Worm (Caenorhabditis elegans) whole organism, L1 larva: ENCODE results near the gene vglu-3.
"Not testable (repeated sequence)": the region's sequence is repeated elsewhere in the genome, so short reads cannot be mapped to it uniquely, and the experiment has no call there.

ENCODE experiments used
- C16A3.4 ChIP-seq: fragments of 150-350 bp; optimal IDR thresholded peaks from 2 replicates; lab custom pipeline; 2014; ENCODE audit warnings: missing biosample characterization, missing genetic modification characterization
- F16B12.6 ChIP-seq: fragments of 150-350 bp; optimal IDR thresholded peaks from 2 replicates; lab custom pipeline; 2014; ENCODE audit warnings: missing biosample characterization, missing genetic modification characterization
- Y116A8C.19 ChIP-seq: sonication (generic microtip); optimal IDR thresholded peaks from 2 replicates; lab custom pipeline; 2016; ENCODE audit warnings: missing compliant biosample characterization, missing genetic modification characterization, borderline replicate concordance
- blmp-1 ChIP-seq: fragments of 150-350 bp; optimal IDR thresholded peaks from 2 replicates; lab custom pipeline; 2014; ENCODE audit warnings: missing biosample characterization, missing genetic modification characterization
- ceh-63 ChIP-seq: fragments of 200-800 bp; sonication (Bioruptor generic); optimal IDR thresholded peaks from 2 replicates; lab custom pipeline; 2018; ENCODE audit warnings: mild to moderate bottlenecking, missing genetic modification characterization, missing compliant biosample characterization
- ceh-82 ChIP-seq, 3 experiments: fragments of 150-350 bp in 1 of 3; sonication (generic microtip) in 2 of 3; optimal IDR thresholded peaks; 2 replicates each; lab custom pipeline; 2014 to 2017; ENCODE audit warnings: missing biosample characterization in 3 of 3, missing genetic modification characterization in 3 of 3
- ceh-88 ChIP-seq: fragments of 200-800 bp; sonication (Bioruptor generic); IDR thresholded peaks from 2 replicates; pipeline ENCODE4 v1.3.6; 2022; ENCODE audit warnings: missing genetic modification characterization, missing compliant biosample characterization
- dpl-1 ChIP-seq, 3 experiments: fragments of 150-350 bp in 2 of 3; sonication (generic microtip) in 1 of 3; optimal IDR thresholded peaks; 2 replicates each; lab custom pipeline; 2014 to 2017; ENCODE audit warnings: missing biosample characterization in 3 of 3, missing genetic modification characterization in 3 of 3, missing genetic modification reagents in 3 of 3
- dsc-1 ChIP-seq: sonication (generic microtip); optimal IDR thresholded peaks from 2 replicates; lab custom pipeline; 2016; ENCODE audit warnings: mild to moderate bottlenecking, missing genetic modification characterization, missing compliant biosample characterization
- efl-1 ChIP-seq, 4 experiments: fragments of 150-350 bp; optimal IDR thresholded peaks in 3 of 4; peaks in 1 of 4; 1 replicate in 1 of 4; 2 replicates in 3 of 4; lab custom pipeline; 2014; ENCODE audit warnings: missing biosample characterization in 2 of 4, missing genetic modification characterization in 2 of 4, missing genetic modification reagents in 2 of 4
- egl-13 ChIP-seq: sonication (generic microtip); optimal IDR thresholded peaks from 2 replicates; lab custom pipeline; 2016; ENCODE audit warnings: missing genotype, missing genetic modification reagents, missing genetic modification characterization, missing compliant biosample characterization
- elt-2 ChIP-seq: sonication (generic microtip); optimal IDR thresholded peaks from 2 replicates; lab custom pipeline; 2016; ENCODE audit warnings: missing genetic modification characterization, mild to moderate bottlenecking, inconsistent platforms, missing compliant biosample characterization, missing genetic modification reagents
- elt-3 ChIP-seq, 6 experiments: fragments of 150-350 bp in 1 of 6; sonication (generic microtip); optimal IDR thresholded peaks; 2 replicates each; lab custom pipeline; 2017 to 2018; ENCODE audit warnings: missing biosample characterization in 6 of 6, missing genetic modification characterization in 6 of 6, inconsistent platforms in 1 of 6
- fkh-10 ChIP-seq: sonication (generic microtip); optimal IDR thresholded peaks from 2 replicates; lab custom pipeline; 2017; ENCODE audit warnings: missing biosample characterization, missing genetic modification reagents, missing genetic modification characterization
- fkh-4 ChIP-seq: sonication (generic microtip); optimal IDR thresholded peaks from 2 replicates; lab custom pipeline; 2016; ENCODE audit warnings: missing compliant biosample characterization, missing genetic modification characterization, borderline replicate concordance
- hlh-4 ChIP-seq: sonication (generic microtip); optimal IDR thresholded peaks from 2 replicates; lab custom pipeline; 2016; ENCODE audit warnings: mild to moderate bottlenecking, missing genetic modification characterization, missing compliant biosample characterization
- irx-1 ChIP-seq: sonication (generic microtip); optimal IDR thresholded peaks from 2 replicates; lab custom pipeline; 2016; ENCODE audit warnings: missing genetic modification characterization, missing compliant biosample characterization
- isw-1 ChIP-seq: fragments of 200-800 bp; sonication (Bioruptor generic); IDR thresholded peaks from 2 replicates; pipeline ENCODE4 v1.3.6; 2022; ENCODE audit warnings: missing genetic modification characterization, missing compliant biosample characterization
- jun-1 ChIP-seq: fragments of 150-350 bp; optimal IDR thresholded peaks from 2 replicates; lab custom pipeline; 2014; ENCODE audit warnings: missing biosample characterization, missing genetic modification reagents, missing genetic modification characterization
- lin-15B ChIP-seq: fragments of 150-350 bp; sonication (generic microtip); optimal IDR thresholded peaks from 3 replicates; lab custom pipeline; 2014; ENCODE audit warnings: missing biosample characterization, missing genetic modification characterization
- lin-35 ChIP-seq, 2 experiments: fragments of 150-350 bp; optimal IDR thresholded peaks; 2 replicates each; lab custom pipeline; 2014; ENCODE audit warnings: missing biosample characterization in 2 of 2, missing genetic modification characterization in 2 of 2, missing genetic modification reagents in 2 of 2
- lsy-2 ChIP-seq, 2 experiments: fragments of 150-350 bp; optimal IDR thresholded peaks; 2 replicates each; lab custom pipeline; 2014; ENCODE audit warnings: missing biosample characterization in 2 of 2, missing genetic modification characterization in 2 of 2
- mdl-1 ChIP-seq, 2 experiments: fragments of 150-350 bp; optimal IDR thresholded peaks; 2 replicates each; lab custom pipeline; 2014 to 2017; ENCODE audit warnings: missing biosample characterization in 2 of 2, missing genetic modification characterization in 2 of 2, inconsistent platforms in 1 of 2
- mef-2 ChIP-seq: fragments of 150-350 bp; optimal IDR thresholded peaks from 2 replicates; lab custom pipeline; 2014; ENCODE audit warnings: missing biosample characterization, missing genetic modification characterization
- nhr-12 ChIP-seq: sonication (generic microtip); optimal IDR thresholded peaks from 2 replicates; lab custom pipeline; 2017; ENCODE audit warnings: missing biosample characterization, missing genetic modification characterization
- nhr-20 ChIP-seq: sonication (generic microtip); optimal IDR thresholded peaks from 2 replicates; lab custom pipeline; 2016; ENCODE audit warnings: mild to moderate bottlenecking, missing genetic modification characterization, missing compliant biosample characterization
- nhr-237 ChIP-seq: fragments of 150-350 bp; optimal IDR thresholded peaks from 2 replicates; lab custom pipeline; 2014; ENCODE audit warnings: missing biosample characterization, missing genetic modification characterization
- nhr-47 ChIP-seq: sonication (generic microtip); optimal IDR thresholded peaks from 2 replicates; lab custom pipeline; 2016; ENCODE audit warnings: mild to moderate bottlenecking, missing genetic modification characterization, moderate library complexity, missing compliant biosample characterization
- nhr-71 ChIP-seq: sonication (generic microtip); optimal IDR thresholded peaks from 2 replicates; lab custom pipeline; 2016; ENCODE audit warnings: mild to moderate bottlenecking, missing genetic modification characterization, moderate library complexity, missing compliant biosample characterization
- nhr-77 ChIP-seq: fragments of 150-350 bp; optimal IDR thresholded peaks from 2 replicates; lab custom pipeline; 2014; ENCODE audit warnings: missing biosample characterization, missing genetic modification characterization
- nhr-84 ChIP-seq: sonication (generic microtip); optimal IDR thresholded peaks from 2 replicates; lab custom pipeline; 2017; ENCODE audit warnings: missing biosample characterization, missing genetic modification characterization
- nhr-85 ChIP-seq: sonication (generic microtip); peaks from one replicate; lab custom pipeline; 2016; ENCODE audit warnings: missing genetic modification characterization, inconsistent platforms, missing compliant biosample characterization
- pqm-1 ChIP-seq: sonication (generic microtip); optimal IDR thresholded peaks from 3 replicates; lab custom pipeline; 2017; ENCODE audit warnings: missing biosample characterization, missing genetic modification characterization
- rnt-1 ChIP-seq: sonication (generic microtip); optimal IDR thresholded peaks from 2 replicates; lab custom pipeline; 2016; ENCODE audit warnings: mild to moderate bottlenecking, missing genetic modification characterization, moderate library complexity, missing compliant biosample characterization
- skn-1 ChIP-seq: fragments of 150-350 bp; optimal IDR thresholded peaks from 2 replicates; lab custom pipeline; 2014; ENCODE audit warnings: missing biosample characterization, missing genetic modification characterization
- sox-4 ChIP-seq: sonication (generic microtip); optimal IDR thresholded peaks from 2 replicates; lab custom pipeline; 2016; ENCODE audit warnings: missing genetic modification characterization, missing compliant biosample characterization
- swsn-7 ChIP-seq: sonication (generic microtip); optimal IDR thresholded peaks from 2 replicates; lab custom pipeline; 2016; ENCODE audit warnings: missing genetic modification characterization, missing compliant biosample characterization
- tbx-2 ChIP-seq: sonication (generic microtip); optimal IDR thresholded peaks from 2 replicates; lab custom pipeline; 2016; ENCODE audit warnings: missing genetic modification characterization, missing compliant biosample characterization
- unc-130 ChIP-seq: fragments of 150-350 bp; optimal IDR thresholded peaks from 2 replicates; lab custom pipeline; 2017; ENCODE audit warnings: missing biosample characterization, missing genetic modification characterization, inconsistent platforms
- unc-30 ChIP-seq: sonication (generic microtip); optimal IDR thresholded peaks from 2 replicates; lab custom pipeline; 2017; ENCODE audit warnings: missing biosample characterization, missing genetic modification characterization
- unc-62 ChIP-seq: fragments of 150-350 bp; optimal IDR thresholded peaks from 2 replicates; lab custom pipeline; 2014; ENCODE audit warnings: missing biosample characterization, missing genetic modification reagents, missing genetic modification characterization
- unc-86 ChIP-seq: sonication (generic microtip); optimal IDR thresholded peaks from 2 replicates; lab custom pipeline; 2016; ENCODE audit warnings: missing genetic modification characterization, missing compliant biosample characterization
- unc-98 ChIP-seq: fragments of 200-800 bp; sonication (Bioruptor generic); IDR thresholded peaks from 2 replicates; pipeline ENCODE4 v1.3.6; 2022; ENCODE audit warnings: missing genetic modification characterization, missing compliant biosample characterization
- zip-4 ChIP-seq: fragments of 200-800 bp; sonication (Bioruptor generic); optimal IDR thresholded peaks from 2 replicates; lab custom pipeline; 2018; ENCODE audit warnings: mild to moderate bottlenecking, missing genetic modification characterization, moderate library complexity, missing compliant biosample characterization
- ztf-11 ChIP-seq, 2 experiments: sonication (generic microtip); optimal IDR thresholded peaks; 2 replicates each; lab custom pipeline; 2016 to 2017; ENCODE audit warnings: missing genetic modification characterization in 2 of 2, missing biosample characterization in 1 of 2, missing compliant biosample characterization in 1 of 2

Gene vglu-3

DNA sequence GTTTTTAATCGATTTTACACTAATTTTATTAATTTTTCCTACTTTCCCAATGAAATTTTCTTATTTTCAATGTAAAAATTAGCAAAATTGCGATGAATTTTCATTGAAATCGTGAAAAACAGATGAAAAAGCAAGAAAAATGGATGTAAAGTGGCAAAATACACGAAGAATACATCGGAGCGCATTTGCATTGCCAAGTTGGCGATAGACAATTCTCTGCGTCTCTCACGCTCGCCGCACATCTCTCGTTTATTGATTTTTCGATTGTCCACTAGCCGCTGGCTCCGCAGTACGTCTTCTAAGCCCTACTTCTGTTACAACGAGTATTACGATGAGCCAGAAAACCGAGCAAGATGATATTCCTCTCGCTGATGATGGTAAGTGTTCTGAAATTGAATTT lies 18.6 kb downstream of the vglu-3 start, which contains the start of gene unc-69 (continued):
- TF ChIP-seq ceh-88 (GFP tag; lab: Robert Waterston, UW) (no peak), C16A3.4 (tag; lab: Kevin White, UChicago) (peak; percentile 0), nhr-20 (tag; lab: Kevin White, UChicago) (peak; percentile 44), jun-1 (tag; lab: Kevin White, UChicago) (peak; percentile 39), tbx-2 (tag; lab: Kevin White, UChicago) (peak; percentile 65), pqm-1 (tag; lab: Kevin White, UChicago) (no peak), nhr-237 (tag; lab: Kevin White, UChicago) (no peak), ceh-63 (GFP tag; lab: Kevin White, UChicago) (no peak), dpl-1 (GFP tag; optimal IDR thresholded peaks at IDR 0.05; lab: Kevin White, UChicago) (peak; percentile 47 to 68 (median 64)), unc-130 (tag; lab: Kevin White, UChicago) (no peak), lin-35 (GFP tag; optimal IDR thresholded peaks at IDR 0.05; lab: Kevin White, UChicago) (peak; percentile 74 to 78), unc-86 (peak; percentile 61), irx-1 (tag; lab: Kevin White, UChicago) (peak; percentile 6), fkh-4 (tag; lab: Kevin White, UChicago) (no peak), sox-4 (tag; lab: Kevin White, UChicago) (no peak), nhr-85 (tag; lab: Kevin White, UChicago) (peak; percentile 78), ztf-11 (tag; optimal IDR thresholded peaks at IDR 0.05; lab: Kevin White, UChicago) (peak in 1 of 2 experiments; percentile 3), efl-1 (optimal IDR thresholded peaks at IDR 0.05; lab: Kevin White, UChicago) (peak; percentile 77 to 78), efl-1 (GFP tag; optimal IDR thresholded peaks at IDR 0.05 in 1 of 2; lab: Kevin White, UChicago) (peak; percentile 67 to 96), nhr-12 (no peak), ceh-82 (tag; optimal IDR thresholded peaks at IDR 0.05; lab: Kevin White, UChicago) (peak; percentile 11 to 79 (median 43)), mef-2 (tag; lab: Kevin White, UChicago) (no peak), dsc-1 (tag; lab: Kevin White, UChicago) (peak; percentile 48), unc-98 (GFP tag; lab: Robert Waterston, UW) (no peak), skn-1 (tag; lab: Kevin White, UChicago) (no peak), egl-13 (tag; lab: Kevin White, UChicago) (peak; percentile 33), lin-15B (tag; lab: Kevin White, UChicago) (peak; percentile 63), zip-4 (GFP tag; lab: Kevin White, UChicago) (no peak), rnt-1 (tag; lab: Kevin White, UChicago) (peak; percentile 59), lsy-2 (tag; optimal IDR thresholded peaks at IDR 0.05; lab: Kevin White, UChicago) (peak; percentile 66 to 79), swsn-7 (tag; lab: Kevin White, UChicago) (peak; percentile 63), unc-30 (tag; lab: Kevin White, UChicago) (no peak)

- peak in 1 of 2 experiments; percentile 6 for TF ChIP-seq efl-1 (optimal IDR thresholded peaks at IDR 0.05; lab: Kevin White, UChicago)
- TF ChIP-seq efl-1 (GFP tag; optimal IDR thresholded peaks at IDR 0.05 in 1 of 2; lab: Kevin White, UChicago), result not testable (repeated sequence)
Measured at ce11 chrIII:10320228-10320705, 20.1 kb downstream of the vglu-3 start.

DNA sequence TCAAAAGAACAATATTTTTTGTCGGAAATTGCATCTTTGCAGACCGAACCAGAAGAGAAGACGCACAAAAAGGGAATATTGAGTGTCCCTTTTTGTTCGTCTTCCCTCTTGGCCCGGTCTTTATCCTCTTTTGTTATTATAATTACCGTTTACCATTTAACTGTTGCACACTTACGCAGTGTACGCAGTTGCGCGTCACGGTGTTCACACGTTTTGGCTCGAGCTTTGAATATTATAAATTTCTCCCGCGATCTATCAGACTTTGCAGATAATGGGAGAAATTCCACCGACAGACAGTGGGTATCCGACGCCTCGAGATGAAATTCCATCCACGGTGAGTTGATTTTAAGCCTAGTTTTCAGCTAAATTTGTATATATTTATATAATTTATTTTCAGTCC lies 20.6 kb downstream of the vglu-3 start, which contains the start of gene sas-7:
sas-7 (plus strand) TSS at position 232 of the 400 bp plus-strand sequence.
- TF ChIP-seq egl-13 (tag; lab: Kevin White, UChicago), result no peak
- TF ChIP-seq F16B12.6 (tag; lab: Kevin White, UChicago), result peak; percentile 77
- peak; percentile 22 for TF ChIP-seq blmp-1 (tag; lab: Kevin White, UChicago)
- TF ChIP-seq lin-35 (GFP tag; optimal IDR thresholded peaks at IDR 0.05; lab: Kevin White, UChicago), result peak; percentile 35 to 81
- TF ChIP-seq efl-1 (optimal IDR thresholded peaks at IDR 0.05; lab: Kevin White, UChicago), result peak in 1 of 2 experiments; percentile 69
- peak; percentile 78 to 97 for TF ChIP-seq efl-1 (GFP tag; optimal IDR thresholded peaks at IDR 0.05 in 1 of 2; lab: Kevin White, UChicago)
- peak; percentile 57 to 75 (median 65) for TF ChIP-seq dpl-1 (GFP tag; optimal IDR thresholded peaks at IDR 0.05; lab: Kevin White, UChicago)
- no peak for TF ChIP-seq fkh-10
- peak in 1 of 2 experiments; percentile 1 for TF ChIP-seq lsy-2 (tag; optimal IDR thresholded peaks at IDR 0.05; lab: Kevin White, UChicago)
- TF ChIP-seq unc-30 (tag; lab: Kevin White, UChicago), result no peak

ce11 chrIII:10326327-10326726 lies 26.1 kb downstream of the vglu-3 start:
- TF ChIP-seq nhr-47 (tag; lab: Kevin White, UChicago) (no peak), unc-62 (GFP tag; lab: Kevin White, UChicago) (no peak), hlh-4 (tag; lab: Kevin White, UChicago) (no peak), unc-98 (GFP tag; lab: Robert Waterston, UW) (no peak), elt-3 (tag; optimal IDR thresholded peaks at IDR 0.05; lab: Kevin White, UChicago) (no peak), mdl-1 (tag; optimal IDR thresholded peaks at IDR 0.05; lab: Kevin White, UChicago) (no peak), Y116A8C.19 (tag; lab: Kevin White, UChicago) (no peak), tbx-2 (tag; lab: Kevin White, UChicago) (no peak), nhr-77 (tag; lab: Kevin White, UChicago) (no peak), nhr-84 (tag; lab: Kevin White, UChicago) (no peak), nhr-71 (tag; lab: Kevin White, UChicago) (no peak), isw-1 (GFP tag; lab: Robert Waterston, UW) (no peak), elt-2 (tag; lab: Kevin White, UChicago) (no peak), nhr-20 (tag; lab: Kevin White, UChicago) (no peak)
